Worm (Caenorhabditis elegans): ENCODE measurements around the gene srj-32.

DNA sequence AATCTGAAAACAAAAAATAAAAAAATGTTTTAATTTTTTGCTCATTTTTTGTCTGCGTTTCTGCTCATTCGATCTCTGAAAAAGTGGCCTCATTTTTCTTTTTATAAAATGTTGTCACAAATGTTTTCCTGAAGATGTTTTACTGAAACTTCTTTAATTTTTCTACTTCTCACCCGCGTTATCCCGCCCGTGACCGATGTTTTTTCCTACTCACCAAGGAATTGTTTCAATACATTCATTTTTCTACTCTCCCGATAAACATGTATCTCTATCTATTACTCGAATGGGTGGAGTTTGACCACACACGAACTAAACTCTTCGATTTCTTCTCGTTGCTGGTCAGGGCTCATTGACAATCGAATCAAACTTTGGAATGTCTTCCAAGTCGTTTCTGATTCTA lies 33.7 kb upstream of the srj-32 start, which contains the start of gene F10G2.2:
- TF ChIP-seq nhr-77 (tag; optimal IDR thresholded peaks at IDR 0.05) = no peak
- TF ChIP-seq ama-1 (optimal IDR thresholded peaks at IDR 0.05) = no peak
- TF ChIP-seq eor-1 (tag; optimal IDR thresholded peaks at IDR 0.05) = no peak
- TF ChIP-seq lin-15B (tag; optimal IDR thresholded peaks at IDR 0.05) = no peak
- TF ChIP-seq unc-62 (GFP tag; optimal IDR thresholded peaks at IDR 0.05) = no peak
- TF ChIP-seq ceh-16 (tag; optimal IDR thresholded peaks at IDR 0.05) = no peak
